Fruit fly (Drosophila melanogaster) whole organism, prepupa: ENCODE results near the gene CG10466.

ENCODE experiments used
- Blimp-1 ChIP-seq: fragments of 200-800 bp; sonication (Bioruptor generic); optimal IDR thresholded peaks from 3 replicates; lab custom pipeline; 2017; ENCODE audit warnings: missing biosample characterization, missing genetic modification characterization, mild to moderate bottlenecking, moderate library complexity, missing genetic modification reagents
- CG10631 ChIP-seq: fragments of 200-800 bp; sonication (Bioruptor generic); optimal IDR thresholded peaks from 2 replicates; lab custom pipeline; 2016; ENCODE audit warnings: missing biosample characterization, missing genetic modification characterization
- CG10669 ChIP-seq: fragments of 200-800 bp; sonication (Bioruptor generic); optimal IDR thresholded peaks from 3 replicates; lab custom pipeline; 2018; ENCODE audit warnings: missing biosample characterization, mild to moderate bottlenecking, missing genetic modification characterization, moderate library complexity
- CG11294 ChIP-seq: fragments of 200-800 bp; sonication (Bioruptor generic); IDR thresholded peaks from 2 replicates; pipeline ENCODE4 v1.3.6; 2022; ENCODE audit warnings: missing biosample characterization, missing genetic modification characterization
- CG11762 ChIP-seq: fragments of 200-800 bp; sonication (Bioruptor generic); optimal IDR thresholded peaks from 3 replicates; lab custom pipeline; 2016; ENCODE audit warnings: missing biosample characterization, missing genetic modification characterization; ENCODE audit not compliant: insufficient read depth
- CG1621 ChIP-seq: fragments of 200-800 bp; sonication (Bioruptor generic); optimal IDR thresholded peaks from 3 replicates; lab custom pipeline; 2018; ENCODE audit warnings: missing biosample characterization, mild to moderate bottlenecking, missing genetic modification characterization
- CG16779 ChIP-seq: fragments of 200-800 bp; sonication (Bioruptor generic); optimal IDR thresholded peaks from 3 replicates; lab custom pipeline; 2017; ENCODE audit warnings: missing biosample characterization, mild to moderate bottlenecking, missing genetic modification characterization
- CG3032 ChIP-seq: fragments of 200-800 bp; optimal IDR thresholded peaks from 2 replicates; lab custom pipeline; 2019; ENCODE audit warnings: missing biosample characterization, mild to moderate bottlenecking, missing genetic modification characterization, moderate library complexity
- CG34406 ChIP-seq: fragments of 200-800 bp; sonication (Bioruptor generic); optimal IDR thresholded peaks from 3 replicates; lab custom pipeline; 2016; ENCODE audit warnings: missing biosample characterization, missing genetic modification characterization
- CG3919 ChIP-seq: fragments of 200-800 bp; sonication (Bioruptor generic); optimal IDR thresholded peaks from 3 replicates; lab custom pipeline; 2016; ENCODE audit warnings: missing biosample characterization, missing genetic modification characterization
- CG6163 ChIP-seq: fragments of 200-800 bp; sonication (Bioruptor generic); IDR thresholded peaks from 3 replicates; pipeline ENCODE4 v1.3.6; 2022; ENCODE audit warnings: missing biosample characterization, missing genetic modification characterization
- CG6276 ChIP-seq: fragments of 200-800 bp; sonication (Bioruptor generic); optimal IDR thresholded peaks from 2 replicates; lab custom pipeline; 2017; ENCODE audit warnings: missing biosample characterization, mild to moderate bottlenecking, missing genetic modification characterization
- CG6792 ChIP-seq: fragments of 200-800 bp; sonication (Bioruptor generic); optimal IDR thresholded peaks from 3 replicates; lab custom pipeline; 2016; ENCODE audit warnings: missing biosample characterization, missing genetic modification characterization
- CG6808 ChIP-seq: fragments of 200-800 bp; sonication (Bioruptor generic); optimal IDR thresholded peaks from 3 replicates; lab custom pipeline; 2017; ENCODE audit warnings: missing biosample characterization, missing genetic modification characterization, mild to moderate bottlenecking, moderate library complexity, missing genetic modification reagents
- CG8119 ChIP-seq: fragments of 200-800 bp; sonication (Bioruptor generic); IDR thresholded peaks from 3 replicates; pipeline ENCODE4 v1.3.6; 2022; ENCODE audit warnings: missing biosample characterization, missing genetic modification characterization
- Eip78C ChIP-seq: fragments of 200-800 bp; sonication (Bioruptor generic); peaks from one replicate; lab custom pipeline; 2016; ENCODE audit warnings: missing biosample characterization, missing genetic modification characterization
- Eip93F ChIP-seq: fragments of 200-800 bp; sonication (Bioruptor generic); optimal IDR thresholded peaks from 2 replicates; lab custom pipeline; 2016; ENCODE audit warnings: missing biosample characterization, mild to moderate bottlenecking, missing genetic modification characterization
- Gug ChIP-seq: fragments of 200-800 bp; sonication (Bioruptor generic); IDR thresholded peaks from 2 replicates; pipeline ENCODE4 v1.3.6; 2022; ENCODE audit warnings: missing biosample characterization, missing genetic modification characterization
- Hr39 ChIP-seq: fragments of 200-800 bp; sonication (Bioruptor generic); optimal IDR thresholded peaks from 2 replicates; lab custom pipeline; 2016; ENCODE audit warnings: missing biosample characterization, missing genetic modification characterization
- Hr4 ChIP-seq: fragments of 200-800 bp; sonication (Bioruptor generic); optimal IDR thresholded peaks from 3 replicates; lab custom pipeline; 2016; ENCODE audit warnings: missing biosample characterization, missing genetic modification characterization
- Lpt ChIP-seq: fragments of 200-800 bp; sonication (Bioruptor generic); optimal IDR thresholded peaks from 3 replicates; lab custom pipeline; 2016; ENCODE audit warnings: missing biosample characterization, missing genetic modification characterization
- OdsH ChIP-seq: fragments of 200-800 bp; sonication (Bioruptor generic); optimal IDR thresholded peaks from 3 replicates; lab custom pipeline; 2016; ENCODE audit warnings: missing biosample characterization, missing genetic modification characterization
- Sox102F ChIP-seq: fragments of 200-800 bp; sonication (Bioruptor generic); optimal IDR thresholded peaks from 2 replicates; lab custom pipeline; 2016; ENCODE audit warnings: missing biosample characterization, mild to moderate bottlenecking, missing genetic modification characterization
- Sox14 ChIP-seq: fragments of 200-800 bp; sonication (Bioruptor generic); optimal IDR thresholded peaks from 3 replicates; lab custom pipeline; 2016; ENCODE audit warnings: missing biosample characterization, missing genetic modification characterization
- Sox15 ChIP-seq: fragments of 200-800 bp; sonication (Bioruptor generic); optimal IDR thresholded peaks from 3 replicates; lab custom pipeline; 2016; ENCODE audit warnings: missing biosample characterization, missing genetic modification characterization
- achi ChIP-seq: fragments of 200-800 bp; sonication (Bioruptor generic); optimal IDR thresholded peaks from 3 replicates; lab custom pipeline; 2016; ENCODE audit warnings: missing biosample characterization, missing genetic modification characterization
- acj6 ChIP-seq: fragments of 200-800 bp; sonication (Bioruptor generic); optimal IDR thresholded peaks from 3 replicates; lab custom pipeline; 2016; ENCODE audit warnings: missing biosample characterization, missing genetic modification characterization
- cyc ChIP-seq: fragments of 200-800 bp; sonication (Bioruptor generic); optimal IDR thresholded peaks from 3 replicates; lab custom pipeline; 2016; ENCODE audit warnings: missing biosample characterization, missing genetic modification characterization
- dac ChIP-seq: fragments of 200-800 bp; sonication (Bioruptor generic); optimal IDR thresholded peaks from 2 replicates; lab custom pipeline; 2017; ENCODE audit warnings: missing biosample characterization, mild to moderate bottlenecking, missing genetic modification characterization
- fd85E ChIP-seq: fragments of 200-800 bp; sonication (Bioruptor generic); optimal IDR thresholded peaks from 3 replicates; lab custom pipeline; 2016; ENCODE audit warnings: missing biosample characterization, missing genetic modification characterization
- fkh ChIP-seq: fragments of 200-800 bp; sonication (Bioruptor generic); optimal IDR thresholded peaks from 3 replicates; lab custom pipeline; 2017; ENCODE audit warnings: missing biosample characterization, mild to moderate bottlenecking, missing genetic modification characterization, moderate library complexity
- lz ChIP-seq: fragments of 200-800 bp; sonication (Bioruptor generic); optimal IDR thresholded peaks from 3 replicates; lab custom pipeline; 2016; ENCODE audit warnings: missing biosample characterization, missing genetic modification characterization
- net ChIP-seq: fragments of 200-800 bp; sonication (Bioruptor generic); optimal IDR thresholded peaks from 3 replicates; lab custom pipeline; 2016; ENCODE audit warnings: missing biosample characterization, missing genetic modification characterization
- svp ChIP-seq: fragments of 200-800 bp; sonication (Bioruptor generic); peaks from one replicate; lab custom pipeline; 2016; ENCODE audit warnings: missing biosample characterization, missing genetic modification characterization
- vri ChIP-seq: fragments of 200-800 bp; sonication (Bioruptor generic); optimal IDR thresholded peaks from 3 replicates; lab custom pipeline; 2016; ENCODE audit warnings: missing biosample characterization, mild to moderate bottlenecking, missing genetic modification characterization

Gene CG10466

dm6 chr2L:19809515-19810049 lies 17.7 kb downstream of the CG10466 start:
- TF ChIP-seq Hr39 (GFP tag; lab: Kevin White, UChicago) (no peak), net (GFP tag; lab: Kevin White, UChicago) (no peak), CG3919 (no peak), Lpt (no peak), CG34406 (GFP tag; lab: Kevin White, UChicago) (no peak), Hr4 (GFP tag; lab: Kevin White, UChicago) (no peak), Blimp-1 (GFP tag; lab: Kevin White, UChicago) (no peak)
- TF ChIP-seq, all 60 proteins: peak for 0

dm6 chr2L:19810642-19811041 lies 18.7 kb downstream of the CG10466 start:
- no peak for TF ChIP-seq svp (GFP tag; lab: Kevin White, UChicago)
- no peak for TF ChIP-seq fkh (GFP tag; lab: Kevin White, UChicago)
- TF ChIP-seq vri, result no peak
- no peak for TF ChIP-seq CG11762 (GFP tag; lab: Kevin White, UChicago)
- no peak for TF ChIP-seq CG8119 (GFP tag; lab: Robert Waterston, UW)
- no peak for TF ChIP-seq CG6808 (GFP tag; lab: Kevin White, UChicago)
- TF ChIP-seq CG3032 (tag; lab: Kevin White, UChicago), result no peak
- no peak for TF ChIP-seq Sox102F (GFP tag; lab: Kevin White, UChicago)
- TF ChIP-seq Eip78C (GFP tag; lab: Kevin White, UChicago), result no peak
- TF ChIP-seq dac (GFP tag; lab: Kevin White, UChicago), result no peak
- TF ChIP-seq cyc (GFP tag; lab: Kevin White, UChicago), result no peak
- no peak for TF ChIP-seq acj6 (GFP tag; lab: Kevin White, UChicago)
- TF ChIP-seq CG10631 (GFP tag; lab: Kevin White, UChicago), result no peak
- no peak for TF ChIP-seq CG16779
- TF ChIP-seq achi (GFP tag; lab: Kevin White, UChicago), result no peak
- no peak for TF ChIP-seq CG1621 (tag; lab: Kevin White, UChicago)
- no peak for TF ChIP-seq CG10669 (GFP tag; lab: Kevin White, UChicago)
- no peak for TF ChIP-seq Sox15 (GFP tag; lab: Kevin White, UChicago)
- TF ChIP-seq CG11294 (GFP tag; lab: Robert Waterston, UW), result no peak
- TF ChIP-seq OdsH (GFP tag; lab: Kevin White, UChicago), result no peak

- TF ChIP-seq CG6276 (no peak), CG6792 (GFP tag; lab: Kevin White, UChicago) (no peak), CG3032 (tag; lab: Kevin White, UChicago) (no peak), CG10631 (GFP tag; lab: Kevin White, UChicago) (no peak), fd85E (GFP tag; lab: Kevin White, UChicago) (no peak), CG6163 (GFP tag; lab: Robert Waterston, UW) (no peak), vri (no peak), achi (GFP tag; lab: Kevin White, UChicago) (no peak), Sox14 (GFP tag; lab: Kevin White, UChicago) (no peak), OdsH (GFP tag; lab: Kevin White, UChicago) (no peak), Gug (no peak)
- TF ChIP-seq, all 60 proteins: peak for 0
Measured at dm6 chr2L:19814432-19814831, 22.5 kb downstream of the CG10466 start, which contains the start of gene CG13962. CG13962 (minus strand) TSS chr2L:19814532.

dm6 chr2L:19817147-19817546 lies 25.2 kb downstream of the CG10466 start:
- no peak for TF ChIP-seq Sox14 (GFP tag; lab: Kevin White, UChicago)
- TF ChIP-seq CG1621 (tag; lab: Kevin White, UChicago), result peak; percentile 96

dm6 chr2L:19819896-19820295 lies 28.0 kb downstream of the CG10466 start:
- TF ChIP-seq cyc (GFP tag; lab: Kevin White, UChicago) (no peak), CG6276 (no peak), Eip93F (GFP tag; lab: Kevin White, UChicago) (no peak), Sox102F (GFP tag; lab: Kevin White, UChicago) (no peak), CG10669 (GFP tag; lab: Kevin White, UChicago) (no peak), lz (GFP tag; lab: Kevin White, UChicago) (no peak), svp (GFP tag; lab: Kevin White, UChicago) (no peak)
